Fruit fly (Drosophila melanogaster): Measurements from ENCODE around the gene CG10948.

DNA sequence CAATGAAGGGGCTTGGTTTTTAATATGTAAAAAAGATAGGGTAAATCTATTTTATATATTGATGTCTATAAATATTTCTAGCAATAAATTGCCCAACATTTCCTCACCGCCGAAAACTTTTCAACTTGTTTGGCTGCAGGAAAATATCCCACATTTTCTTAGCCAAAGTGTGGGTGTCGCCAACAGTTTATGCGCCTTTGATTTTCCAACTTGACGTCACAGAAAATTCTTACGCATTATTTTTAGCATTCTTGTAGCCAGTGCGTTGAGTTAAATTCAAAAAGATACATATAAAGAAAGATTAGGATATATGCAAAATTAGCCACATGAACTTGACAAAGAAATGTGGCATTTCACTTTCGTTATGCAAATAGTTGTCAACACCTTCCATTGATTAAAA is 10.0 kb downstream of the CG10948 start:
- no peak for TF ChIP-seq CTCF (optimal IDR thresholded peaks at IDR 0.05)
- TF ChIP-seq CG8478 (optimal IDR thresholded peaks at IDR 0.05) = no peak

Measured in S2 (cell line).